Worm (Caenorhabditis elegans) whole organism, L2 larva: ENCODE measurements around the gene C04B4.5.
"Not testable (repeated sequence)": the region's sequence is repeated elsewhere in the genome, so short reads cannot be mapped to it uniquely, and the experiment has no call there.

Experiments
- C34F6.9 ChIP-seq: fragments of 150-350 bp; optimal IDR thresholded peaks from 2 replicates; lab custom pipeline; 2014; ENCODE audit warnings: missing biosample characterization, missing genetic modification characterization
- Y55F3AM.14 ChIP-seq: fragments of 200-800 bp; sonication (Bioruptor generic); optimal IDR thresholded peaks from 2 replicates; lab custom pipeline; 2018; ENCODE audit warnings: mild to moderate bottlenecking, missing genetic modification characterization, missing compliant biosample characterization
- ZK546.5 ChIP-seq: sonication (generic microtip); optimal IDR thresholded peaks from 2 replicates; lab custom pipeline; 2017; ENCODE audit warnings: missing biosample characterization, missing genetic modification characterization
- alr-1 ChIP-seq: fragments of 150-350 bp; optimal IDR thresholded peaks from 2 replicates; lab custom pipeline; 2014; ENCODE audit warnings: missing biosample characterization, missing genetic modification characterization
- ama-1 ChIP-seq: fragments of 150-350 bp; optimal IDR thresholded peaks from 2 replicates; lab custom pipeline; 2018; ENCODE audit warnings: inconsistent platforms
- blmp-1 ChIP-seq: sonication (generic microtip); optimal IDR thresholded peaks from 2 replicates; lab custom pipeline; 2017; ENCODE audit warnings: missing genetic modification characterization, mild to moderate bottlenecking, missing compliant biosample characterization, antibody characterized with exemption, moderate library complexity; ENCODE audit not compliant: insufficient read depth
- ceh-16 ChIP-seq: fragments of 150-350 bp; optimal IDR thresholded peaks from 2 replicates; lab custom pipeline; 2014; ENCODE audit warnings: missing biosample characterization, missing genetic modification characterization
- crh-2 ChIP-seq: sonication (generic microtip); optimal IDR thresholded peaks from 2 replicates; lab custom pipeline; 2017; ENCODE audit warnings: missing biosample characterization, missing genetic modification characterization
- elt-1 ChIP-seq: fragments of 150-350 bp; optimal IDR thresholded peaks from 2 replicates; lab custom pipeline; 2014; ENCODE audit warnings: missing biosample characterization, missing genetic modification characterization
- elt-3 ChIP-seq: sonication (generic microtip); optimal IDR thresholded peaks from 2 replicates; lab custom pipeline; 2017; ENCODE audit warnings: missing biosample characterization, missing genetic modification characterization
- gmeb-1 ChIP-seq: fragments of 150-350 bp; optimal IDR thresholded peaks from 2 replicates; lab custom pipeline; 2014; ENCODE audit warnings: missing biosample characterization, missing genetic modification characterization
- lin-11 ChIP-seq: fragments of 150-350 bp; sonication (generic microtip); optimal IDR thresholded peaks from 2 replicates; lab custom pipeline; 2014; ENCODE audit warnings: missing biosample characterization, missing genetic modification characterization, inconsistent platforms, mixed read lengths
- lin-13 ChIP-seq: fragments of 150-350 bp; optimal IDR thresholded peaks from 2 replicates; lab custom pipeline; 2014; ENCODE audit warnings: missing biosample characterization, missing genetic modification reagents, missing genetic modification characterization
- lin-39 ChIP-seq: fragments of 150-350 bp; optimal IDR thresholded peaks from 2 replicates; lab custom pipeline; 2014; ENCODE audit warnings: missing biosample characterization, missing genetic modification reagents, missing genetic modification characterization
- lsy-2 ChIP-seq, 2 experiments: fragments of 150-350 bp in 1 of 2; sonication (generic microtip) in 1 of 2; optimal IDR thresholded peaks; 2 replicates each; lab custom pipeline; 2014 to 2017; ENCODE audit warnings: missing biosample characterization in 2 of 2, missing genetic modification characterization in 2 of 2
- mdl-1 ChIP-seq, 2 experiments: fragments of 150-350 bp in 1 of 2; sonication (generic microtip) in 1 of 2; optimal IDR thresholded peaks; 2 replicates each; lab custom pipeline; 2017; ENCODE audit warnings: missing biosample characterization in 2 of 2, missing genetic modification characterization in 2 of 2
- nhr-10 ChIP-seq: sonication (generic microtip); optimal IDR thresholded peaks from 2 replicates; lab custom pipeline; 2017; ENCODE audit warnings: missing biosample characterization, missing genetic modification characterization
- nhr-11 ChIP-seq: fragments of 150-350 bp; optimal IDR thresholded peaks from 2 replicates; lab custom pipeline; 2014; ENCODE audit warnings: missing biosample characterization, missing genetic modification characterization
- nhr-129 ChIP-seq: fragments of 150-350 bp; optimal IDR thresholded peaks from 2 replicates; lab custom pipeline; 2014; ENCODE audit warnings: missing biosample characterization, missing genetic modification characterization
- nhr-21 ChIP-seq: fragments of 150-350 bp; optimal IDR thresholded peaks from 2 replicates; lab custom pipeline; 2014; ENCODE audit warnings: missing biosample characterization, missing genetic modification characterization
- nhr-23 ChIP-seq: fragments of 150-350 bp; optimal IDR thresholded peaks from 2 replicates; lab custom pipeline; 2014; ENCODE audit warnings: missing biosample characterization, missing genetic modification reagents, missing genetic modification characterization
- nhr-25 ChIP-seq: fragments of 150-350 bp; sonication (generic microtip); optimal IDR thresholded peaks from 3 replicates; lab custom pipeline; 2014; ENCODE audit warnings: missing biosample characterization, missing genetic modification characterization
- nhr-6 ChIP-seq: fragments of 150-350 bp; optimal IDR thresholded peaks from 2 replicates; lab custom pipeline; 2014; ENCODE audit warnings: missing biosample characterization, missing genetic modification characterization
- peb-1 ChIP-seq: fragments of 150-350 bp; optimal IDR thresholded peaks from 2 replicates; lab custom pipeline; 2014; ENCODE audit warnings: missing biosample characterization, missing genetic modification characterization
- skn-1 ChIP-seq: sonication (generic microtip); optimal IDR thresholded peaks from 2 replicates; lab custom pipeline; 2017; ENCODE audit warnings: missing biosample characterization, missing genetic modification characterization
- sma-3 ChIP-seq: sonication (generic microtip); optimal IDR thresholded peaks from 2 replicates; lab custom pipeline; 2016; ENCODE audit warnings: missing genetic modification reagents, missing genetic modification characterization, missing compliant biosample characterization
- unc-39 ChIP-seq: fragments of 150-350 bp; optimal IDR thresholded peaks from 2 replicates; lab custom pipeline; 2014; ENCODE audit warnings: missing biosample characterization, missing genetic modification characterization
- unc-62 ChIP-seq: fragments of 150-350 bp; optimal IDR thresholded peaks from 2 replicates; lab custom pipeline; 2014; ENCODE audit warnings: missing biosample characterization, missing genetic modification reagents, missing genetic modification characterization
- zag-1 ChIP-seq: fragments of 150-350 bp; optimal IDR thresholded peaks from 2 replicates; lab custom pipeline; 2014; ENCODE audit warnings: missing biosample characterization, missing genetic modification characterization
- ztf-1 ChIP-seq: fragments of 200-800 bp; sonication (Bioruptor generic); conservative IDR thresholded peaks from 2 replicates; pipeline ENCODE4 v1.3.6; 2022; ENCODE audit warnings: missing genetic modification characterization, missing compliant biosample characterization
- ztf-4 ChIP-seq: fragments of 150-350 bp; optimal IDR thresholded peaks from 2 replicates; lab custom pipeline; 2014; ENCODE audit warnings: missing biosample characterization, missing genetic modification characterization

Gene C04B4.5

ce11 chrX:12315268-12315667 lies 27.1 kb upstream of the C04B4.5 start, which contains the start of gene xtr-2:
xtr-2 (plus strand) TSS chrX:12315568.
- no peak for TF ChIP-seq ztf-1 (GFP tag; lab: Robert Waterston, UW)
- no peak for TF ChIP-seq elt-1 (tag; lab: Kevin White, UChicago)
- TF ChIP-seq Y55F3AM.14 (GFP tag; lab: Kevin White, UChicago): no peak
- no peak for TF ChIP-seq peb-1 (tag; lab: Kevin White, UChicago)
- TF ChIP-seq sma-3 (GFP tag; lab: Kevin White, UChicago): no peak
- no peak for TF ChIP-seq blmp-1 (tag; lab: Kevin White, UChicago)
- TF ChIP-seq zag-1 (tag; lab: Kevin White, UChicago): no peak
- no peak for TF ChIP-seq ama-1 (lab: Kevin White, UChicago)
- no peak for TF ChIP-seq nhr-129 (tag; lab: Kevin White, UChicago)
- no peak for TF ChIP-seq ZK546.5 (tag; lab: Kevin White, UChicago)

DNA sequence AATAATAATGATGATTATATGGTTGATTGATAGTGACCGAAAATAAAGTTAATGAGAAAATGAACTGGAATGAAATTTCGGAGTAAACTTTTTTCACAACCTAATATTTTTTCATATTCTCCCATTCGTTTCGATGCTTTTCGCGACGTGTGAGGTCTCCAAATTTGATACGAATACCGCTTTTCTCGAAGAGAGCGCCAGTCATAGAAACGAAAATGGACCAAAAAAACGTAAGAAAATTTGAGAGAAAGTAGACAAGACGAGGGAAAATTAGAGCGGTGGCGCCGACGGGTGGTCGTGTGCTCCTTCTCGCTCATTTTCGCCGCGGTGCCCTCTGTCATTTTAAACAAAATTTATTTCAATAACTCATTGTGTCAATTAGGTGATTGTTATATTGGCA lies 26.2 kb upstream of the C04B4.5 start:
- TF ChIP-seq nhr-21 (tag; lab: Kevin White, UChicago): no peak
- no peak for TF ChIP-seq ztf-4 (tag; lab: Kevin White, UChicago)

ce11 chrX:12313779-12314178 lies 25.6 kb upstream of the C04B4.5 start:
- TF ChIP-seq ceh-16 (tag; lab: Kevin White, UChicago): no peak
- TF ChIP-seq crh-2 (tag; lab: Kevin White, UChicago): no peak
- TF ChIP-seq nhr-25 (tag; lab: Kevin White, UChicago): no peak
- no peak for TF ChIP-seq C34F6.9 (tag; lab: Kevin White, UChicago)
- TF ChIP-seq lin-39 (tag; lab: Kevin White, UChicago): no peak
- no peak for TF ChIP-seq elt-1 (tag; lab: Kevin White, UChicago)
- no peak for TF ChIP-seq mdl-1 (tag; optimal IDR thresholded peaks at IDR 0.05; lab: Kevin White, UChicago)
- TF ChIP-seq lsy-2 (tag; optimal IDR thresholded peaks at IDR 0.05; lab: Kevin White, UChicago): no peak
- no peak for TF ChIP-seq zag-1 (tag; lab: Kevin White, UChicago)
- no peak for TF ChIP-seq unc-39
- TF ChIP-seq Y55F3AM.14 (GFP tag; lab: Kevin White, UChicago): no peak
- TF ChIP-seq, all 48 proteins: peak for 0

DNA sequence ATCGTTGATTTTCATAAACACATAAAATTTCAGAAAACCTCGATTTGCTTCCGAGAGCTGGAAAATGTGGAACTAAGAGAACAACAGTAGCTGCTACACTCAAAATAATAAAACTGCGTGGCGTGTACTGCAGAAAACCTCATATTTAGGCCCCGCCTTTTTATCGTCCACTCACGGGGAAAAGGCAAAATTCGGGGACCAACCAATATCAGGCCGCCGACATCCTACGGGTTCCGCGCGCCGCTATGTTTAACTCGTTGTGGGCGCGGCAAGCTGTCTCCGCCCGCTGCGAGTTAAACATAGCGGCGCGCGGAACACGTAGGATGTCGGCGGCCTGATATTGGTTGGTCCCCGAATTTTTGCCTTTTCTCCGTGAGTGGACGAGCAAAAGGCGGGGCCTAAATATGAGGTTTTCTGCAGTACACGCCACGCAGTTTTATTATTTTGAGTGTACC lies 19.9 kb upstream of the C04B4.5 start, which contains the start of gene F17A2.16:
TSS of gene F17A2.16 (plus strand) at position 405 of the 455 bp plus-strand sequence.
- not testable (repeated sequence) for TF ChIP-seq nhr-10, nhr-6, blmp-1 (tag; lab: Kevin White, UChicago)

ce11 chrX:12306565-12306964 lies 18.4 kb upstream of the C04B4.5 start, which contains the start of gene phf-32:
phf-32 (plus strand) TSS chrX:12306865.
- TF ChIP-seq nhr-6 (tag; lab: Kevin White, UChicago) (no peak), gmeb-1 (tag; lab: Kevin White, UChicago) (no peak), Y55F3AM.14 (GFP tag; lab: Kevin White, UChicago) (no peak), nhr-21 (tag; lab: Kevin White, UChicago) (no peak), alr-1 (tag; lab: Kevin White, UChicago) (no peak), ztf-4 (tag; lab: Kevin White, UChicago) (no peak), lin-13 (GFP tag; lab: Kevin White, UChicago) (no peak), ztf-1 (GFP tag; lab: Robert Waterston, UW) (no peak), crh-2 (tag; lab: Kevin White, UChicago) (no peak), ceh-16 (tag; lab: Kevin White, UChicago) (no peak), nhr-11 (tag; lab: Kevin White, UChicago) (no peak), unc-62 (GFP tag; lab: Kevin White, UChicago) (no peak), unc-39 (no peak), elt-3 (tag; lab: Kevin White, UChicago) (no peak), nhr-129 (tag; lab: Kevin White, UChicago) (no peak), lin-11 (tag; lab: Kevin White, UChicago) (no peak), skn-1 (no peak), C34F6.9 (tag; lab: Kevin White, UChicago) (no peak), nhr-23 (tag; lab: Kevin White, UChicago) (no peak)
